Fruit fly (Drosophila melanogaster): ENCODE measurements around the gene Nup58.

The Nup58 gene

dm6 chr3R:19648289-19648916 is 3.6 kb downstream of the Nup58 start, which contains the start of the genes CG6195 and CG31220 (continued):
- TF ChIP-seq sc (optimal IDR thresholded peaks at IDR 0.05), result no peak
- no peak for TF ChIP-seq sc (GFP tag; optimal IDR thresholded peaks at IDR 0.05)
- TF ChIP-seq luna (GFP tag; optimal IDR thresholded peaks at IDR 0.05), result no peak
- TF ChIP-seq tap (tag; optimal IDR thresholded peaks at IDR 0.05), result no peak
- TF ChIP-seq ci (GFP tag; IDR thresholded peaks at IDR 0.05), result peak; percentile 81
- peak; percentile 8; the same call in 1 of the 3 replicates for TF ChIP-seq otp (GFP tag; IDR thresholded peaks at IDR 0.05)
- TF ChIP-seq CG17829 (tag; optimal IDR thresholded peaks at IDR 0.05), result peak; percentile 8
- no peak for TF ChIP-seq CG17359 (tag; optimal IDR thresholded peaks at IDR 0.05)
- 0 out of 2 replicates have a peak, but pooled peaks have one; percentile 9 for TF ChIP-seq CG32772 (GFP tag; IDR thresholded peaks at IDR 0.05)
- no peak for TF ChIP-seq pan (optimal IDR thresholded peaks at IDR 0.05)
- peak in 1 of 2 experiments; percentile 19 for TF ChIP-seq pan (GFP tag; optimal IDR thresholded peaks at IDR 0.05 in 1 of 2, IDR thresholded peaks at IDR 0.05 in 1 of 2)
- no peak for TF ChIP-seq pita (GFP tag; optimal IDR thresholded peaks at IDR 0.05)
- TF ChIP-seq ash1 (GFP tag; optimal IDR thresholded peaks at IDR 0.05), result no peak
- peak; percentile 45 for TF ChIP-seq Rfx (GFP tag; IDR thresholded peaks at IDR 0.05)
- TF ChIP-seq grau (tag; optimal IDR thresholded peaks at IDR 0.05), result peak; percentile 24
- no peak for TF ChIP-seq peb (GFP tag; IDR thresholded peaks at IDR 0.05)
- peak; percentile 36 for TF ChIP-seq CG13775 (GFP tag; optimal IDR thresholded peaks at IDR 0.05)
- TF ChIP-seq CG10274 (GFP tag; optimal IDR thresholded peaks at IDR 0.05), result no peak
- no peak for TF ChIP-seq Spps (tag; optimal IDR thresholded peaks at IDR 0.05)
- no peak for TF ChIP-seq Xrp1 (GFP tag; IDR thresholded peaks at IDR 0.05)
- TF ChIP-seq sug (tag; optimal IDR thresholded peaks at IDR 0.05), result peak; percentile 12
- no peak for TF ChIP-seq btn (GFP tag; optimal IDR thresholded peaks at IDR 0.05)
- TF ChIP-seq CG7839 (tag; optimal IDR thresholded peaks at IDR 0.05), result peak; percentile 23
- TF ChIP-seq Atf3 (GFP tag; optimal IDR thresholded peaks at IDR 0.05), result no peak
- TF ChIP-seq CG42726 (GFP tag; IDR thresholded peaks at IDR 0.05; ENCODE audit: partially characterized antibody), result no peak
- TF ChIP-seq CG14014 (GFP tag; IDR thresholded peaks at IDR 0.05), result peak; percentile 29; the same call in 1 of the 2 replicates
- no peak for TF ChIP-seq CG10543 (GFP tag; optimal IDR thresholded peaks at IDR 0.05)
- no peak for TF ChIP-seq CG4328 (GFP tag; optimal IDR thresholded peaks at IDR 0.05)
- TF ChIP-seq MBD-R2 (GFP tag; IDR thresholded peaks at IDR 0.05), result peak; percentile 92
- peak; percentile 56 for TF ChIP-seq BEAF-32 (GFP tag; optimal IDR thresholded peaks at IDR 0.05)
- TF ChIP-seq CG8944 (GFP tag; optimal IDR thresholded peaks at IDR 0.05), result no peak
- TF ChIP-seq tx (GFP tag; optimal IDR thresholded peaks at IDR 0.05), result peak; percentile 11
- TF ChIP-seq CG4854 (GFP tag; optimal IDR thresholded peaks at IDR 0.05), result no peak
- no peak for TF ChIP-seq fd3F (GFP tag; optimal IDR thresholded peaks at IDR 0.05)
- no peak for TF ChIP-seq Deaf1 (tag; optimal IDR thresholded peaks at IDR 0.05)
- peak; percentile 53 for TF ChIP-seq CG15514 (GFP tag; optimal IDR thresholded peaks at IDR 0.05)
- no peak for TF ChIP-seq CG30431 (GFP tag; optimal IDR thresholded peaks at IDR 0.05)
- peak; percentile 6 for TF ChIP-seq CG15601 (tag; optimal IDR thresholded peaks at IDR 0.05)
- TF ChIP-seq E2f2 (GFP tag; IDR thresholded peaks at IDR 0.05), result peak; percentile 40; the same call in 1 of the 2 replicates
- TF ChIP-seq sna (GFP tag; IDR thresholded peaks at IDR 0.05; ENCODE audit: partially characterized antibody), result 0 out of 2 replicates have a peak, but pooled peaks have one; percentile 11
- TF ChIP-seq Bteb2 (GFP tag; optimal IDR thresholded peaks at IDR 0.05), result peak; percentile 9
- no peak for TF ChIP-seq mld (GFP tag; IDR thresholded peaks at IDR 0.05; ENCODE audit: partially characterized antibody)
- TF ChIP-seq CG11398 (GFP tag; optimal IDR thresholded peaks at IDR 0.05), result no peak
